Fruit fly (Drosophila melanogaster) whole organism, adult: ENCODE data around the gene Irc.

Experiments used
- CG33017 ChIP-seq: fragments of 200-800 bp; sonication (Bioruptor generic); optimal IDR thresholded peaks from 2 replicates; lab custom pipeline; 2018; ENCODE audit warnings: missing biosample characterization, mild to moderate bottlenecking, missing genetic modification characterization, moderate library complexity
- CG5204 ChIP-seq: fragments of 200-800 bp; sonication (Bioruptor generic); optimal IDR thresholded peaks from 2 replicates; lab custom pipeline; 2016; ENCODE audit warnings: missing biosample characterization, missing genetic modification characterization
- Clk ChIP-seq: fragments of 200-800 bp; sonication (Bioruptor generic); optimal IDR thresholded peaks from 2 replicates; lab custom pipeline; 2017; ENCODE audit warnings: missing biosample characterization, missing genetic modification characterization
- Crg-1 ChIP-seq: fragments of 200-800 bp; sonication (Bioruptor generic); optimal IDR thresholded peaks from 2 replicates; lab custom pipeline; 2016; ENCODE audit warnings: missing biosample characterization, missing genetic modification characterization
- Hr96 ChIP-seq: fragments of 200-800 bp; sonication (Bioruptor generic); optimal IDR thresholded peaks from 2 replicates; lab custom pipeline; 2016; ENCODE audit warnings: missing biosample characterization, missing genetic modification characterization
- bab1 ChIP-seq: fragments of 200-800 bp; sonication (Bioruptor generic); optimal IDR thresholded peaks from 3 replicates; lab custom pipeline; 2019; ENCODE audit warnings: missing biosample characterization, mild to moderate bottlenecking, missing genetic modification characterization, moderate library complexity
- cic ChIP-seq: fragments of 200-800 bp; sonication (Bioruptor generic); optimal IDR thresholded peaks from 2 replicates; lab custom pipeline; 2017; ENCODE audit warnings: missing biosample characterization, mild to moderate bottlenecking, missing genetic modification characterization, moderate library complexity
- cnc ChIP-seq, 2 experiments: fragments of >200 bp; optimal IDR thresholded peaks; 2 replicates each; lab custom pipeline; 2017
- kay ChIP-seq: fragments of 200-800 bp; sonication (Bioruptor generic); peaks from one replicate; lab custom pipeline; 2016; ENCODE audit warnings: missing biosample characterization, missing genetic modification characterization, borderline replicate concordance
- pad ChIP-seq: fragments of 200-800 bp; sonication (Bioruptor generic); optimal IDR thresholded peaks from 3 replicates; lab custom pipeline; 2017; ENCODE audit warnings: missing biosample characterization, missing genetic modification characterization, mild to moderate bottlenecking, moderate library complexity, missing genetic modification reagents
- toe ChIP-seq: fragments of 200-800 bp; sonication (Bioruptor generic); optimal IDR thresholded peaks from 2 replicates; lab custom pipeline; 2016; ENCODE audit warnings: missing biosample characterization, missing genetic modification characterization

- TF ChIP-seq kay (no peak), CG33017 (no peak), toe (no peak), cnc (optimal IDR thresholded peaks at IDR 0.05; lab: Kevin White, UChicago) (no peak), CG5204 (no peak), pad (GFP tag; lab: Kevin White, UChicago) (no peak), Hr96 (GFP tag; lab: Kevin White, UChicago) (no peak), cic (GFP tag; lab: Kevin White, UChicago) (no peak), Clk (no peak), bab1 (no peak), Crg-1 (no peak)
These were observed 4.7 kb downstream of the Irc start for dm6 chr3R:17007336-17007735.
